Fruit fly (Drosophila melanogaster): ENCODE data around the gene CG12278.

CG12278 gene

dm6 chr3R:21080876-21081586, 37.2 kb downstream of the CG12278 start, which contains the start of gene HHEX (continued):
- no peak for TF ChIP-seq Lim3 (GFP tag; IDR thresholded peaks at IDR 0.05)
- TF ChIP-seq chm (GFP tag; IDR thresholded peaks at IDR 0.05): 0 out of 2 replicates have a peak, but pooled peaks have one; percentile 11
- no peak for TF ChIP-seq bowl (GFP tag; IDR thresholded peaks at IDR 0.05)
- TF ChIP-seq NC2β (GFP tag; optimal IDR thresholded peaks at IDR 0.05): no peak
- peak; percentile 70 for TF ChIP-seq CG12769 (tag; optimal IDR thresholded peaks at IDR 0.05)
- TF ChIP-seq Ptx1 (GFP tag; IDR thresholded peaks at IDR 0.05): peak; percentile 43
- TF ChIP-seq Taf1 (GFP tag; IDR thresholded peaks at IDR 0.05): no peak
- TF ChIP-seq sens-2 (GFP tag; IDR thresholded peaks at IDR 0.05): peak; percentile 76
- peak; percentile 87 for TF ChIP-seq mirr (GFP tag; optimal IDR thresholded peaks at IDR 0.05)
- peak; percentile 4 for TF ChIP-seq CG15601 (tag; optimal IDR thresholded peaks at IDR 0.05)
- TF ChIP-seq crol (GFP tag; IDR thresholded peaks at IDR 0.05): peak; percentile 90
- no peak for TF ChIP-seq H2.0 (GFP tag; IDR thresholded peaks at IDR 0.05)
- TF ChIP-seq Ets97D (GFP tag; optimal IDR thresholded peaks at IDR 0.05): no peak
- TF ChIP-seq rib (GFP tag; IDR thresholded peaks at IDR 0.05): 0 out of 2 replicates have a peak, but pooled peaks have one; percentile 10
- TF ChIP-seq otp (GFP tag; IDR thresholded peaks at IDR 0.05): no peak
- TF ChIP-seq cwo (GFP tag; optimal IDR thresholded peaks at IDR 0.05): peak; percentile 12
- peak; percentile 98 for TF ChIP-seq sug (tag; optimal IDR thresholded peaks at IDR 0.05)
- peak; percentile 95 for TF ChIP-seq lab (GFP tag; optimal IDR thresholded peaks at IDR 0.05)
- no peak for TF ChIP-seq CG8478 (optimal IDR thresholded peaks at IDR 0.05)
- TF ChIP-seq HmgZ (tag; optimal IDR thresholded peaks at IDR 0.05): peak; percentile 49
- TF ChIP-seq Deaf1 (tag; optimal IDR thresholded peaks at IDR 0.05): peak; percentile 44
- TF ChIP-seq Hey (tag; optimal IDR thresholded peaks at IDR 0.05): peak; percentile 92
- TF ChIP-seq CG13624 (GFP tag; optimal IDR thresholded peaks at IDR 0.05): no peak
- peak; percentile 46 for TF ChIP-seq odd (GFP tag; optimal IDR thresholded peaks at IDR 0.05)

- TF ChIP-seq stc (GFP tag; IDR thresholded peaks at IDR 0.05) (no peak), zf30C (GFP tag; optimal IDR thresholded peaks at IDR 0.05) (no peak), CG4282 (GFP tag; optimal IDR thresholded peaks at IDR 0.05) (no peak), CG7839 (tag; optimal IDR thresholded peaks at IDR 0.05) (no peak), Max (GFP tag; optimal IDR thresholded peaks at IDR 0.05) (no peak), trh (GFP tag; optimal IDR thresholded peaks at IDR 0.05) (no peak), Sin3A (optimal IDR thresholded peaks at IDR 0.05) (no peak), Mes4 (GFP tag; optimal IDR thresholded peaks at IDR 0.05) (no peak), CG17568 (GFP tag; optimal IDR thresholded peaks at IDR 0.05) (no peak), Ets97D (GFP tag; optimal IDR thresholded peaks at IDR 0.05) (no peak), CG11085 (GFP tag; IDR thresholded peaks at IDR 0.05) (no peak), Dip3 (GFP tag; optimal IDR thresholded peaks at IDR 0.05) (no peak), mirr (GFP tag; optimal IDR thresholded peaks at IDR 0.05) (no peak), Drgx (GFP tag; IDR thresholded peaks at IDR 0.05) (no peak), CG6272 (GFP tag; IDR thresholded peaks at IDR 0.05) (no peak), CG12391 (tag; optimal IDR thresholded peaks at IDR 0.05) (no peak), cwo (GFP tag; optimal IDR thresholded peaks at IDR 0.05) (no peak)
Observed at dm6 chr3R:21084979-21085378, 41.1 kb downstream of the CG12278 start.

dm6 chr3R:21089416-21089815, 45.5 kb downstream of the CG12278 start:
- TF ChIP-seq Drgx (GFP tag; IDR thresholded peaks at IDR 0.05) (peak; percentile 52; the same call in 1 of the 2 replicates), CG2199 (GFP tag; IDR thresholded peaks at IDR 0.05) (no peak), Xrp1 (GFP tag; IDR thresholded peaks at IDR 0.05) (0 out of 2 replicates have a peak, but pooled peaks have one; percentile 12), sens (GFP tag) (peak; percentile 24), nom (GFP tag; optimal IDR thresholded peaks at IDR 0.05) (peak; percentile 6), CG13624 (GFP tag; optimal IDR thresholded peaks at IDR 0.05) (no peak)
